Worm (Caenorhabditis elegans) whole organism, L4 larva: ENCODE results near the gene C13A2.10.

Source experiments
- F10B5.3 ChIP-seq: sonication (generic microtip); optimal IDR thresholded peaks from 2 replicates; lab custom pipeline; 2016; ENCODE audit warnings: mild to moderate bottlenecking, missing genetic modification characterization, missing compliant biosample characterization
- F44E2.7 ChIP-seq: fragments of 200-800 bp; sonication (Bioruptor generic); IDR thresholded peaks from 2 replicates; pipeline ENCODE4 v2.1.2; 2022; ENCODE audit warnings: missing genetic modification characterization, missing compliant biosample characterization
- T20F7.1 ChIP-seq: fragments of 200-800 bp; sonication (Bioruptor generic); optimal IDR thresholded peaks from 2 replicates; lab custom pipeline; 2018; ENCODE audit warnings: mild to moderate bottlenecking, missing genetic modification characterization, missing compliant biosample characterization
- Y105C5A.15 ChIP-seq: fragments of 200-800 bp; sonication (Bioruptor generic); IDR thresholded peaks from 2 replicates; pipeline ENCODE4 v1.3.6; 2022; ENCODE audit warnings: missing genetic modification characterization, missing compliant biosample characterization
- aha-1 ChIP-seq: fragments of 150-350 bp; peaks from one replicate; lab custom pipeline; 2014; ENCODE audit warnings: missing biosample characterization, missing genetic modification characterization
- aly-2 ChIP-seq: sonication (generic microtip); optimal IDR thresholded peaks from 2 replicates; lab custom pipeline; 2018; ENCODE audit warnings: missing biosample characterization, missing genetic modification characterization
- arid-1 ChIP-seq: fragments of 200-800 bp; sonication (Bioruptor generic); conservative IDR thresholded peaks from 2 replicates; pipeline ENCODE4 v1.3.6; 2022; ENCODE audit warnings: missing genetic modification reagents, missing genetic modification characterization, missing compliant biosample characterization
- attf-4 ChIP-seq: sonication (generic microtip); optimal IDR thresholded peaks from 3 replicates; lab custom pipeline; 2017; ENCODE audit warnings: missing biosample characterization, missing genetic modification characterization
- ceh-28 ChIP-seq: fragments of 150-350 bp; optimal IDR thresholded peaks from 2 replicates; lab custom pipeline; 2014; ENCODE audit warnings: missing biosample characterization, missing genetic modification reagents, missing genetic modification characterization
- ceh-32 ChIP-seq: sonication (generic microtip); optimal IDR thresholded peaks from 2 replicates; lab custom pipeline; 2016; ENCODE audit warnings: mild to moderate bottlenecking, missing genetic modification characterization, missing compliant biosample characterization; ENCODE audit not compliant: poor library complexity
- ceh-44 ChIP-seq: fragments of 200-800 bp; sonication (Bioruptor generic); IDR thresholded peaks from 2 replicates; pipeline ENCODE4 v1.3.6; 2022; ENCODE audit warnings: missing genetic modification reagents, missing genetic modification characterization, missing compliant biosample characterization
- ceh-62 ChIP-seq: sonication (generic microtip); optimal IDR thresholded peaks from 2 replicates; lab custom pipeline; 2017; ENCODE audit warnings: missing biosample characterization, missing genetic modification characterization
- ceh-82 ChIP-seq: sonication (generic microtip); optimal IDR thresholded peaks from 2 replicates; lab custom pipeline; 2017; ENCODE audit warnings: missing biosample characterization, missing genetic modification characterization
- cey-2 ChIP-seq: sonication (generic microtip); optimal IDR thresholded peaks from 3 replicates; lab custom pipeline; 2017; ENCODE audit warnings: missing genetic modification characterization, mild to moderate bottlenecking, missing compliant biosample characterization, antibody characterized with exemption, borderline replicate concordance; ENCODE audit not compliant: insufficient read depth
- daf-12 ChIP-seq: fragments of 150-350 bp; optimal IDR thresholded peaks from 2 replicates; lab custom pipeline; 2014; ENCODE audit warnings: missing biosample characterization, missing genetic modification reagents, missing genetic modification characterization
- daf-16 ChIP-seq, 3 experiments: sonication (generic microtip); optimal IDR thresholded peaks; 2 replicates each; lab custom pipeline; 2016 to 2017; ENCODE audit warnings: missing genetic modification characterization in 3 of 3, missing genetic modification reagents in 3 of 3, mild to moderate bottlenecking in 2 of 3, missing compliant biosample characterization in 2 of 3, missing biosample characterization in 1 of 3, moderate library complexity in 1 of 3
- daf-19 ChIP-seq: fragments of 200-800 bp; sonication (Bioruptor generic); conservative IDR thresholded peaks from 2 replicates; pipeline ENCODE4 v1.3.6; 2022; ENCODE audit warnings: missing genetic modification characterization, missing compliant biosample characterization
- daf-8 ChIP-seq: fragments of 200-800 bp; sonication (Bioruptor generic); IDR thresholded peaks from 2 replicates; pipeline ENCODE4 v1.3.6; 2022; ENCODE audit warnings: missing genetic modification characterization, missing compliant biosample characterization
- dmd-9 ChIP-seq: fragments of 200-800 bp; sonication (Bioruptor generic); IDR thresholded peaks from 2 replicates; pipeline ENCODE4 v1.3.6; 2022; ENCODE audit warnings: missing genetic modification reagents, missing genetic modification characterization, missing compliant biosample characterization
- egl-43 ChIP-seq: fragments of 200-800 bp; sonication (Bioruptor generic); IDR thresholded peaks from 2 replicates; pipeline ENCODE4 v1.3.6; 2022; ENCODE audit warnings: missing genetic modification reagents, missing genetic modification characterization, missing compliant biosample characterization
- fos-1 ChIP-seq: fragments of 150-350 bp; optimal IDR thresholded peaks from 2 replicates; lab custom pipeline; 2014; ENCODE audit warnings: missing biosample characterization, missing genetic modification characterization
- lim-7 ChIP-seq: fragments of 200-800 bp; sonication (Bioruptor generic); IDR thresholded peaks from 2 replicates; pipeline ENCODE4 v1.3.6; 2022; ENCODE audit warnings: missing genetic modification characterization, missing compliant biosample characterization
- lin-1 ChIP-seq: fragments of 200-800 bp; sonication (Bioruptor generic); IDR thresholded peaks from 2 replicates; pipeline ENCODE4 v1.3.6; 2022; ENCODE audit warnings: missing genetic modification reagents, missing genetic modification characterization, missing compliant biosample characterization
- lin-13 ChIP-seq: fragments of 150-350 bp; optimal IDR thresholded peaks from 2 replicates; lab custom pipeline; 2014; ENCODE audit warnings: missing biosample characterization, missing genetic modification reagents, missing genetic modification characterization
- lin-15B ChIP-seq: fragments of 150-350 bp; sonication (generic microtip); optimal IDR thresholded peaks from 3 replicates; lab custom pipeline; 2014; ENCODE audit warnings: missing biosample characterization, missing genetic modification characterization
- lin-29 ChIP-seq: fragments of 200-800 bp; sonication (Bioruptor generic); IDR thresholded peaks from 2 replicates; pipeline ENCODE4 v1.3.6; 2022; ENCODE audit warnings: missing genetic modification reagents, missing genetic modification characterization, missing compliant biosample characterization
- lin-38 ChIP-seq: fragments of 200-800 bp; sonication (Bioruptor generic); IDR thresholded peaks from 2 replicates; pipeline ENCODE4 v1.3.6; 2022; ENCODE audit warnings: missing genetic modification reagents, missing genetic modification characterization, missing compliant biosample characterization
- lir-3 ChIP-seq: sonication (generic microtip); optimal IDR thresholded peaks from 2 replicates; lab custom pipeline; 2016; ENCODE audit warnings: mild to moderate bottlenecking, missing genetic modification characterization, missing compliant biosample characterization
- lsy-2 ChIP-seq, 2 experiments: fragments of 150-350 bp in 1 of 2; sonication (generic microtip) in 1 of 2; optimal IDR thresholded peaks; 2 replicates each; lab custom pipeline; 2014 to 2017; ENCODE audit warnings: missing biosample characterization in 2 of 2, missing genetic modification characterization in 2 of 2
- madf-5 ChIP-seq, 2 experiments: fragments of 200-800 bp; sonication (Bioruptor generic); IDR thresholded peaks; 2 replicates each; pipeline ENCODE4 v1.3.6; 2022; ENCODE audit warnings: missing compliant biosample characterization in 2 of 2, missing genetic modification characterization in 2 of 2
- madf-9 ChIP-seq: fragments of 200-800 bp; sonication (Bioruptor generic); conservative IDR thresholded peaks from 2 replicates; pipeline ENCODE4 v1.3.6; 2022; ENCODE audit warnings: missing genetic modification reagents, missing genetic modification characterization, missing compliant biosample characterization
- nhr-10 ChIP-seq: fragments of 150-350 bp; optimal IDR thresholded peaks from 2 replicates; lab custom pipeline; 2014; ENCODE audit warnings: missing biosample characterization, missing genetic modification characterization
- nhr-28 ChIP-seq: fragments of 150-350 bp; optimal IDR thresholded peaks from 2 replicates; lab custom pipeline; 2014; ENCODE audit warnings: missing biosample characterization, missing genetic modification characterization
- nhr-41 ChIP-seq: fragments of 200-800 bp; sonication (Bioruptor generic); IDR thresholded peaks from 2 replicates; pipeline ENCODE4 v1.3.6; 2022; ENCODE audit warnings: missing genetic modification reagents, missing genetic modification characterization, missing compliant biosample characterization
- nhr-48 ChIP-seq: sonication (generic microtip); optimal IDR thresholded peaks from 2 replicates; lab custom pipeline; 2016; ENCODE audit warnings: mild to moderate bottlenecking, missing genetic modification characterization, missing compliant biosample characterization
- nhr-76 ChIP-seq: fragments of 150-350 bp; optimal IDR thresholded peaks from 2 replicates; lab custom pipeline; 2014; ENCODE audit warnings: missing biosample characterization, missing genetic modification characterization
- nhr-77 ChIP-seq: fragments of 150-350 bp; optimal IDR thresholded peaks from 2 replicates; lab custom pipeline; 2014; ENCODE audit warnings: missing biosample characterization, missing genetic modification characterization
- pqm-1 ChIP-seq: sonication (generic microtip); optimal IDR thresholded peaks from 2 replicates; lab custom pipeline; 2017; ENCODE audit warnings: missing biosample characterization, missing genetic modification characterization
- saeg-2 ChIP-seq: fragments of 200-800 bp; sonication (Bioruptor generic); IDR thresholded peaks from 2 replicates; pipeline ENCODE4 v1.3.6; 2022; ENCODE audit warnings: missing genetic modification reagents, missing genetic modification characterization, missing compliant biosample characterization
- set-16 ChIP-seq: fragments of 200-800 bp; sonication (Bioruptor generic); IDR thresholded peaks from 2 replicates; pipeline ENCODE4 v1.3.6; 2022; ENCODE audit warnings: missing genetic modification reagents, missing genetic modification characterization, missing compliant biosample characterization
- snpc-1.2 ChIP-seq: fragments of 200-800 bp; sonication (Bioruptor generic); IDR thresholded peaks from 2 replicates; pipeline ENCODE4 v1.3.6; 2022; ENCODE audit warnings: missing genetic modification reagents, missing genetic modification characterization, missing compliant biosample characterization
- snpc-4 ChIP-seq: fragments of 150-350 bp; optimal IDR thresholded peaks from 2 replicates; lab custom pipeline; 2014; ENCODE audit warnings: missing biosample characterization, missing genetic modification characterization
- spr-1 ChIP-seq: sonication (generic microtip); optimal IDR thresholded peaks from 2 replicates; lab custom pipeline; 2016; ENCODE audit warnings: mild to moderate bottlenecking, missing genetic modification characterization, missing compliant biosample characterization
- tag-97 ChIP-seq: fragments of 200-800 bp; sonication (Bioruptor generic); IDR thresholded peaks from 2 replicates; pipeline ENCODE4 v1.3.6; 2022; ENCODE audit warnings: missing genetic modification characterization, missing compliant biosample characterization
- tra-1 ChIP-seq: fragments of 200-800 bp; sonication (Bioruptor generic); IDR thresholded peaks from 2 replicates; pipeline ENCODE4 v1.3.6; 2022; ENCODE audit warnings: missing genetic modification reagents, missing genetic modification characterization, missing compliant biosample characterization
- unc-62 ChIP-seq, 3 experiments: fragments of 150-350 bp in 1 of 3; sonication (generic microtip); optimal IDR thresholded peaks in 2 of 3; peaks in 1 of 3; 1 replicate in 1 of 3; 2 replicates in 2 of 3; lab custom pipeline; 2014 to 2017; ENCODE audit warnings: missing biosample characterization in 3 of 3, missing genetic modification characterization in 3 of 3, missing genetic modification reagents in 3 of 3, missing genotype in 1 of 3
- zag-1 ChIP-seq: fragments of 150-350 bp; optimal IDR thresholded peaks from 2 replicates; lab custom pipeline; 2014; ENCODE audit warnings: missing biosample characterization, missing genetic modification characterization
- zip-11 ChIP-seq: fragments of 200-800 bp; sonication (Bioruptor generic); IDR thresholded peaks from 2 replicates; pipeline ENCODE4 v1.3.6; 2022; ENCODE audit warnings: missing genetic modification characterization, missing compliant biosample characterization
- zip-2 ChIP-seq: fragments of 150-350 bp; optimal IDR thresholded peaks from 2 replicates; lab custom pipeline; 2014; ENCODE audit warnings: missing biosample characterization, missing genetic modification characterization

C13A2.10 gene

ce11 chrV:7239471-7239870, 35.4 kb downstream of the C13A2.10 start, which contains the start of gene C05C8.1:
C05C8.1 (plus strand) TSS chrV:7239771.
- TF ChIP-seq madf-9 (GFP tag; lab: Robert Waterston, UW): no peak
- no peak for TF ChIP-seq saeg-2 (GFP tag; lab: Robert Waterston, UW)
- TF ChIP-seq unc-62 (GFP tag; optimal IDR thresholded peaks at IDR 0.05 in 1 of 2; lab: Kevin White, UChicago): no peak
- TF ChIP-seq unc-62 (tag; optimal IDR thresholded peaks at IDR 0.05; lab: Kevin White, UChicago): no peak
- no peak for TF ChIP-seq zip-2 (tag; lab: Kevin White, UChicago)
- no peak for TF ChIP-seq nhr-76 (tag; lab: Kevin White, UChicago)
- TF ChIP-seq ceh-32 (tag; lab: Kevin White, UChicago): no peak
- no peak for TF ChIP-seq nhr-48 (tag; lab: Kevin White, UChicago)

- TF ChIP-seq aly-2 (tag; lab: Kevin White, UChicago): no peak
- TF ChIP-seq nhr-41 (GFP tag; lab: Robert Waterston, UW): no peak
- peak; percentile 42; the same call in 1 of the 2 replicates for TF ChIP-seq arid-1 (GFP tag; lab: Robert Waterston, UW)
- TF ChIP-seq lin-13 (GFP tag; lab: Kevin White, UChicago): peak; percentile 65
- no peak for TF ChIP-seq ceh-32 (tag; lab: Kevin White, UChicago)
- TF ChIP-seq nhr-76 (tag; lab: Kevin White, UChicago): no peak
- TF ChIP-seq lin-15B (tag; lab: Kevin White, UChicago): peak; percentile 54
- TF ChIP-seq aha-1 (tag; lab: Kevin White, UChicago): peak; percentile 89
- no peak for TF ChIP-seq snpc-4
- TF ChIP-seq zip-11 (GFP tag; lab: Robert Waterston, UW): no peak
- no peak for TF ChIP-seq ceh-28 (tag; lab: Kevin White, UChicago)
- no peak for TF ChIP-seq madf-5 (GFP tag; IDR thresholded peaks at IDR 0.05; lab: Robert Waterston, UW)
- TF ChIP-seq lin-38 (GFP tag; lab: Robert Waterston, UW): peak; percentile 97
- TF ChIP-seq daf-16 (GFP tag; optimal IDR thresholded peaks at IDR 0.05; lab: Kevin White, UChicago): peak in 1 of 2 experiments; percentile 89
- peak; percentile 90 for TF ChIP-seq daf-16 (tag; optimal IDR thresholded peaks at IDR 0.05; lab: Kevin White, UChicago)
- no peak for TF ChIP-seq zip-2 (tag; lab: Kevin White, UChicago)
- TF ChIP-seq nhr-77 (tag; lab: Kevin White, UChicago): peak; percentile 71
- TF ChIP-seq F44E2.7 (GFP tag; lab: Robert Waterston, UW): no peak
- no peak for TF ChIP-seq daf-19
- TF ChIP-seq pqm-1 (tag; lab: Kevin White, UChicago): no peak
- TF ChIP-seq daf-8: no peak
- no peak for TF ChIP-seq dmd-9 (GFP tag; lab: Robert Waterston, UW)
- peak; percentile 58 for TF ChIP-seq spr-1
- no peak for TF ChIP-seq nhr-10 (tag; lab: Kevin White, UChicago)
- no peak for TF ChIP-seq tra-1 (GFP tag; lab: Robert Waterston, UW)
- no peak for TF ChIP-seq T20F7.1 (GFP tag; lab: Kevin White, UChicago)
- TF ChIP-seq Y105C5A.15: no peak
- TF ChIP-seq lim-7 (GFP tag; lab: Robert Waterston, UW): no peak
- TF ChIP-seq tag-97 (GFP tag; lab: Robert Waterston, UW): no peak
- no peak for TF ChIP-seq set-16 (GFP tag; lab: Robert Waterston, UW)
- TF ChIP-seq lin-29: peak; percentile 67; the same call in 1 of the 2 replicates
- TF ChIP-seq daf-12: no peak
- no peak for TF ChIP-seq ceh-44 (GFP tag; lab: Robert Waterston, UW)
- no peak for TF ChIP-seq lin-1 (GFP tag; lab: Robert Waterston, UW)
- no peak for TF ChIP-seq ceh-82
- peak; percentile 53 for TF ChIP-seq nhr-28 (tag; lab: Kevin White, UChicago)
- no peak for TF ChIP-seq egl-43
- no peak for TF ChIP-seq lir-3 (tag; lab: Kevin White, UChicago)
- TF ChIP-seq attf-4: no peak
- no peak for TF ChIP-seq F10B5.3 (tag; lab: Kevin White, UChicago)
- TF ChIP-seq cey-2 (tag; lab: Kevin White, UChicago): no peak
- no peak for TF ChIP-seq ceh-62 (tag; lab: Kevin White, UChicago)
- TF ChIP-seq madf-9 (GFP tag; lab: Robert Waterston, UW): no peak
- no peak for TF ChIP-seq fos-1 (tag; lab: Kevin White, UChicago)
- no peak for TF ChIP-seq zag-1 (tag; lab: Kevin White, UChicago)
- peak in 1 of 2 experiments; percentile 86 for TF ChIP-seq lsy-2 (tag; optimal IDR thresholded peaks at IDR 0.05; lab: Kevin White, UChicago)
- TF ChIP-seq snpc-1.2 (GFP tag; lab: Robert Waterston, UW): no peak
Measured at ce11 chrV:7237133-7237532, 37.8 kb downstream of the C13A2.10 start, which contains the start of gene hyls-1. hyls-1 (plus strand) TSS chrV:7237381.
